Worm (Caenorhabditis elegans): ENCODE data around the gene flp-25.

flp-25 gene

ce11 chrIII:9337968-9338367 is 23.4 kb upstream of the flp-25 start:
- TF ChIP-seq sox-4 (tag; optimal IDR thresholded peaks at IDR 0.05) (no peak), sox-2 (GFP tag; IDR thresholded peaks at IDR 0.05) (no peak), ceh-22 (tag; optimal IDR thresholded peaks at IDR 0.05) (no peak), ceh-31 (tag; optimal IDR thresholded peaks at IDR 0.05) (no peak), unc-3 (GFP tag; conservative IDR thresholded peaks at IDR 0.05) (no peak), unc-3 (tag; optimal IDR thresholded peaks at IDR 0.05) (no peak), K09A11.1 (tag; optimal IDR thresholded peaks at IDR 0.05; ENCODE audit: insufficient read depth) (no peak), pqm-1 (tag; optimal IDR thresholded peaks at IDR 0.05) (no peak), elt-2 (tag; optimal IDR thresholded peaks at IDR 0.05) (no peak), hlh-6 (tag; optimal IDR thresholded peaks at IDR 0.05) (no peak), pat-9 (tag; optimal IDR thresholded peaks at IDR 0.05) (no peak), lin-11 (tag; optimal IDR thresholded peaks at IDR 0.05) (no peak), hlh-13 (GFP tag; optimal IDR thresholded peaks at IDR 0.05) (no peak), unc-86 (tag; optimal IDR thresholded peaks at IDR 0.05) (no peak), eyg-1 (tag; optimal IDR thresholded peaks at IDR 0.05) (no peak), C08G9.2 (tag; optimal IDR thresholded peaks at IDR 0.05) (no peak), zip-5 (tag; optimal IDR thresholded peaks at IDR 0.05) (no peak), ceh-45 (GFP tag; IDR thresholded peaks at IDR 0.05) (no peak)

ce11 chrIII:9340025-9340424 is 21.3 kb upstream of the flp-25 start:
- TF ChIP-seq ceh-18 (tag; optimal IDR thresholded peaks at IDR 0.05) (no peak), hlh-8 (tag; optimal IDR thresholded peaks at IDR 0.05) (no peak), sox-4 (tag; optimal IDR thresholded peaks at IDR 0.05) (no peak), elt-4 (tag; optimal IDR thresholded peaks at IDR 0.05) (no peak), unc-55 (GFP tag; optimal IDR thresholded peaks at IDR 0.05) (no peak), K02D7.2 (tag; optimal IDR thresholded peaks at IDR 0.05) (no peak), pag-3 (tag; optimal IDR thresholded peaks at IDR 0.05; ENCODE audit: borderline replicate concordance) (no peak), tbx-2 (tag; optimal IDR thresholded peaks at IDR 0.05) (no peak), nfya-1 (tag; optimal IDR thresholded peaks at IDR 0.05) (no peak), nhr-232 (tag; optimal IDR thresholded peaks at IDR 0.05) (no peak), nhr-11 (tag; optimal IDR thresholded peaks at IDR 0.05) (no peak), sdc-2 (tag; optimal IDR thresholded peaks at IDR 0.05) (no peak), madf-2 (tag; optimal IDR thresholded peaks at IDR 0.05) (no peak), ceh-6 (GFP tag; optimal IDR thresholded peaks at IDR 0.05) (no peak), rnt-1 (tag; optimal IDR thresholded peaks at IDR 0.05) (no peak), ref-2 (tag; optimal IDR thresholded peaks at IDR 0.05) (no peak), ttx-3 (tag; optimal IDR thresholded peaks at IDR 0.05) (no peak), F13H6.1 (tag; optimal IDR thresholded peaks at IDR 0.05) (no peak), pqm-1 (tag; optimal IDR thresholded peaks at IDR 0.05) (no peak)

- TF ChIP-seq zip-5 (tag; optimal IDR thresholded peaks at IDR 0.05) (no peak), hlh-13 (GFP tag; optimal IDR thresholded peaks at IDR 0.05) (no peak), T23F11.4 (GFP tag; optimal IDR thresholded peaks at IDR 0.05) (no peak), F13H6.1 (tag; optimal IDR thresholded peaks at IDR 0.05) (no peak), ceh-19 (GFP tag; optimal IDR thresholded peaks at IDR 0.05) (no peak), nfya-1 (tag; optimal IDR thresholded peaks at IDR 0.05) (no peak), mec-3 (tag; optimal IDR thresholded peaks at IDR 0.05; ENCODE audit: borderline replicate concordance) (no peak), ceh-31 (tag; optimal IDR thresholded peaks at IDR 0.05) (no peak), hlh-6 (tag; optimal IDR thresholded peaks at IDR 0.05) (no peak), nhr-11 (tag; optimal IDR thresholded peaks at IDR 0.05) (no peak), ceh-14 (tag; optimal IDR thresholded peaks at IDR 0.05) (no peak), pros-1 (tag; optimal IDR thresholded peaks at IDR 0.05) (no peak), unc-55 (GFP tag; optimal IDR thresholded peaks at IDR 0.05) (no peak), fkh-10 (GFP tag; optimal IDR thresholded peaks at IDR 0.05) (no peak), ceh-30 (tag; optimal IDR thresholded peaks at IDR 0.05) (no peak)
Measured at ce11 chrIII:9344347-9344746, 17.0 kb upstream of the flp-25 start, which contains the start of gene emb-9. Gene emb-9 (minus strand): TSS chrIII:9344447.

Measured in whole organism, late embryonic.